Worm (Caenorhabditis elegans) whole organism, mixed stage, embryonic: ENCODE data around the gene K07E1.1.
A peak's percentile ranks its signal among the peaks of the same experiment; 100 is the strongest.

Experiments used
- bed-3 ChIP-seq: fragments of 200-800 bp; sonication (Bioruptor generic); optimal IDR thresholded peaks from 3 replicates; lab custom pipeline; 2018; ENCODE audit warnings: mild to moderate bottlenecking, missing genetic modification characterization, moderate library complexity, missing compliant biosample characterization
- ceh-39 ChIP-seq: fragments of 150-350 bp; optimal IDR thresholded peaks from 2 replicates; lab custom pipeline; 2014; ENCODE audit warnings: missing biosample characterization, missing genetic modification characterization
- ceh-43 ChIP-seq: fragments of 200-800 bp; sonication (Bioruptor generic); optimal IDR thresholded peaks from 2 replicates; lab custom pipeline; 2018; ENCODE audit warnings: mild to moderate bottlenecking, missing genetic modification characterization, moderate library complexity, missing compliant biosample characterization
- ceh-83 ChIP-seq: fragments of 200-800 bp; sonication (Bioruptor generic); optimal IDR thresholded peaks from 2 replicates; lab custom pipeline; 2018; ENCODE audit warnings: mild to moderate bottlenecking, missing genetic modification characterization, missing compliant biosample characterization
- drap-1 ChIP-seq: fragments of 200-800 bp; sonication (Bioruptor generic); optimal IDR thresholded peaks from 3 replicates; lab custom pipeline; 2018; ENCODE audit warnings: mild to moderate bottlenecking, missing genetic modification characterization, missing compliant biosample characterization
- elt-1 ChIP-seq: sonication (generic microtip); optimal IDR thresholded peaks from 2 replicates; lab custom pipeline; 2017; ENCODE audit warnings: missing genetic modification characterization, mild to moderate bottlenecking, missing compliant biosample characterization, antibody characterized with exemption, moderate library complexity, borderline replicate concordance; ENCODE audit not compliant: insufficient read depth
- flh-1 ChIP-seq: fragments of 200-800 bp; sonication (Bioruptor generic); optimal IDR thresholded peaks from 2 replicates; lab custom pipeline; 2018; ENCODE audit warnings: mild to moderate bottlenecking, missing genetic modification characterization, moderate library complexity, missing compliant biosample characterization
- ham-2 ChIP-seq: fragments of 200-800 bp; sonication (Bioruptor generic); optimal IDR thresholded peaks from 2 replicates; lab custom pipeline; 2018; ENCODE audit warnings: mild to moderate bottlenecking, missing genetic modification characterization, missing compliant biosample characterization
- hlh-1 ChIP-seq: fragments of 150-350 bp; optimal IDR thresholded peaks from 2 replicates; lab custom pipeline; 2014; ENCODE audit warnings: missing biosample characterization, missing genetic modification reagents, missing genetic modification characterization
- lin-13 ChIP-seq: fragments of 150-350 bp; optimal IDR thresholded peaks from 2 replicates; lab custom pipeline; 2014; ENCODE audit warnings: missing biosample characterization, missing genetic modification characterization
- lin-32 ChIP-seq: fragments of 200-800 bp; sonication (Bioruptor generic); optimal IDR thresholded peaks from 2 replicates; lab custom pipeline; 2018; ENCODE audit warnings: mild to moderate bottlenecking, missing genetic modification characterization, missing compliant biosample characterization
- lsy-2 ChIP-seq: fragments of 150-350 bp; optimal IDR thresholded peaks from 2 replicates; lab custom pipeline; 2014; ENCODE audit warnings: missing biosample characterization, missing genetic modification characterization
- mab-5 ChIP-seq: fragments of 150-350 bp; optimal IDR thresholded peaks from 2 replicates; lab custom pipeline; 2014; ENCODE audit warnings: missing biosample characterization, missing genetic modification characterization
- mep-1 ChIP-seq: fragments of 150-350 bp; optimal IDR thresholded peaks from 2 replicates; lab custom pipeline; 2017; ENCODE audit warnings: missing biosample characterization, missing genetic modification reagents, missing genetic modification characterization, inconsistent platforms
- nhr-12 ChIP-seq: fragments of 150-350 bp; optimal IDR thresholded peaks from 2 replicates; lab custom pipeline; 2014; ENCODE audit warnings: missing biosample characterization, missing genetic modification characterization
- nhr-2 ChIP-seq: fragments of 150-350 bp; optimal IDR thresholded peaks from 2 replicates; lab custom pipeline; 2014; ENCODE audit warnings: missing biosample characterization, missing genetic modification characterization
- nhr-237 ChIP-seq: fragments of 150-350 bp; optimal IDR thresholded peaks from 2 replicates; lab custom pipeline; 2014; ENCODE audit warnings: missing biosample characterization, missing genetic modification characterization
- nhr-76 ChIP-seq: sonication (generic microtip); optimal IDR thresholded peaks from 2 replicates; lab custom pipeline; 2017; ENCODE audit warnings: missing biosample characterization, missing genetic modification characterization
- pha-4 ChIP-seq: fragments of 150-350 bp; optimal IDR thresholded peaks from 2 replicates; lab custom pipeline; 2018; ENCODE audit warnings: missing biosample characterization, missing genetic modification reagents, missing genetic modification characterization
- sem-2 ChIP-seq: fragments of 200-800 bp; sonication (Bioruptor generic); optimal IDR thresholded peaks from 2 replicates; lab custom pipeline; 2018; ENCODE audit warnings: mild to moderate bottlenecking, missing genetic modification characterization, missing compliant biosample characterization
- snpc-4 ChIP-seq: fragments of 150-350 bp; optimal IDR thresholded peaks from 2 replicates; lab custom pipeline; 2014; ENCODE audit warnings: missing biosample characterization, missing genetic modification characterization
- sptf-1 ChIP-seq: sonication (generic microtip); optimal IDR thresholded peaks from 2 replicates; lab custom pipeline; 2017; ENCODE audit warnings: mild to moderate bottlenecking, missing genetic modification characterization, moderate library complexity, missing compliant biosample characterization
- tbx-8 ChIP-seq: fragments of 200-800 bp; sonication (Bioruptor generic); optimal IDR thresholded peaks from 2 replicates; lab custom pipeline; 2018; ENCODE audit warnings: mild to moderate bottlenecking, missing genetic modification characterization, moderate library complexity, missing compliant biosample characterization
- unc-120 ChIP-seq: sonication (generic microtip); optimal IDR thresholded peaks from 2 replicates; lab custom pipeline; 2017; ENCODE audit warnings: missing genetic modification characterization, missing compliant biosample characterization; ENCODE audit not compliant: poor library complexity, severe bottlenecking
- unc-39 ChIP-seq: fragments of 150-350 bp; optimal IDR thresholded peaks from 2 replicates; lab custom pipeline; 2014; ENCODE audit warnings: missing biosample characterization, missing genetic modification characterization
- unc-62 ChIP-seq: fragments of 150-350 bp; optimal IDR thresholded peaks from 2 replicates; lab custom pipeline; 2014; ENCODE audit warnings: missing biosample characterization, missing genetic modification reagents, missing genetic modification characterization
- zip-8 ChIP-seq: fragments of 150-350 bp; optimal IDR thresholded peaks from 2 replicates; lab custom pipeline; 2014; ENCODE audit warnings: missing biosample characterization, missing genetic modification characterization
- ztf-11 ChIP-seq: fragments of 150-350 bp; optimal IDR thresholded peaks from 2 replicates; lab custom pipeline; 2014; ENCODE audit warnings: missing biosample characterization, missing genetic modification characterization

K07E1.1 gene

DNA sequence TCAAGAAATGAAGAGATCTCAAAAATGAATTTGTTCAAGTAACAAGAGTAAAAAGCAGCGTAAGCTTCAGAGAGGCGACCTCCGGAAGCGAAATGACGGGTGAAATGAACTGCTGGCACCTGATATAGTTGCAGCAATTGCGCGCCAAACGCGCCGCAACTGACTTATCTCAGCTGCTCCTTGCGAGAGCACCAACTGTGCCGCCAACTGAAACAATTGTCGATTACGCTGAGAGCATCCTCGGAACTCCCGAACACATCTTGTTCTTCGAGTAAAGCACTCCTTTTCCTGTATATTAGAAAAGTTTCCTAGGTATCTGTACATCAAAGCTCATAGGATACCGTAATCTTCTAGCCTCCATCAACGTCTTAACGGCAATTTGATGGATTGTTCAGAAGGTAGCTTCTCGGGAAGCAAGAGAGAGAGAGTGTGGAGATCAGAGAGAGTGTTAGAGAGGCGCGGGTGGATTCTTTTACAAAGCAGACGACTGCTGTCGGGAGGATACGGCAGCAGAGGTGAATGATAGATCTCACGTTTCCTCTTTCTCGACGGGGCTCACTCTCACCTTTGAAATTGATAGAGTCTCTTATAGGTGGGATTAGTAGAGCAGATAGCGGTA is 30.8 kb upstream of the K07E1.1 start:
- TF ChIP-seq hlh-1 (peak; percentile 100), mab-5 (tag; lab: Kevin White, UChicago) (no peak), unc-62 (peak; percentile 62), unc-120 (tag; lab: Kevin White, UChicago) (peak; percentile 89)

DNA sequence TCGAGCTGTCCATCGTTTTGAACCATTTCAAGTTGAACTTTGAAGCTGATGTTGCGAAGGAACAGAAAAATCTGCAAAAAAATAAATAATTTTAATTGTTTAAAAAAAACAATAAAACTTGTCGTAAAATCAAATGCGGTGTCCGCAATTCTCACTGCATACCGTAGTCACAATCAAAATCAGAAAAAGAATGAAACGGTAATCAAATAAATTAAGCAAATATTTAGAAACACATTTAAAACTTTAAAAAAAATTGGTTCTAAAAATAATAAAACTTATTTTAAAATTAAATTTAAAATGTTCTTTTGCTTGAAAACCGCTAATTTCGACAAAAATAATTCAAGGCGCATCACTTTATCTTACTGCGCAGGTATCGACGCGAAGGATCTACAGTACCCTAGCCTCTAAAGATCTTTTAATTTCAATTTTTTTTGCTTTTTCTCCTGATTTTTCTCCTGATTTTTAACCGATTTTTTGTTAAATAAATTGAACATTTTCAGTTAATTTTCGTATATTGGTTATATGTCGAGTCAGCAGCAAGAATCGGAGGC is 27.7 kb upstream of the K07E1.1 start, which contains the start of the genes B0304.4 and B0304.2:
TSS of gene B0304.4 (minus strand) at position 101 of the 551 bp plus-strand sequence.
TSS of gene B0304.2 (plus strand) at position 501 of the 551 bp plus-strand sequence.
- no peak for TF ChIP-seq mab-5 (tag; lab: Kevin White, UChicago)
- TF ChIP-seq snpc-4 = no peak
- TF ChIP-seq nhr-237 (tag; lab: Kevin White, UChicago) = no peak
- TF ChIP-seq elt-1 (tag; lab: Kevin White, UChicago) = no peak
- no peak for TF ChIP-seq lsy-2 (tag; lab: Kevin White, UChicago)
- no peak for TF ChIP-seq ham-2 (GFP tag; lab: Kevin White, UChicago)
- TF ChIP-seq nhr-76 (tag; lab: Kevin White, UChicago) = no peak
- no peak for TF ChIP-seq drap-1 (GFP tag; lab: Kevin White, UChicago)
- no peak for TF ChIP-seq zip-8 (tag; lab: Kevin White, UChicago)
- no peak for TF ChIP-seq sptf-1 (tag; lab: Kevin White, UChicago)
- TF ChIP-seq nhr-2 (tag; lab: Kevin White, UChicago) = no peak
- TF ChIP-seq lin-32 = no peak
- TF ChIP-seq unc-39 = no peak
- TF ChIP-seq ceh-83 (GFP tag; lab: Kevin White, UChicago) = no peak
- TF ChIP-seq lin-13 = no peak
- no peak for TF ChIP-seq unc-120 (tag; lab: Kevin White, UChicago)
- TF ChIP-seq flh-1 (GFP tag; lab: Kevin White, UChicago) = no peak
- TF ChIP-seq, all 35 proteins: peak for 0

DNA sequence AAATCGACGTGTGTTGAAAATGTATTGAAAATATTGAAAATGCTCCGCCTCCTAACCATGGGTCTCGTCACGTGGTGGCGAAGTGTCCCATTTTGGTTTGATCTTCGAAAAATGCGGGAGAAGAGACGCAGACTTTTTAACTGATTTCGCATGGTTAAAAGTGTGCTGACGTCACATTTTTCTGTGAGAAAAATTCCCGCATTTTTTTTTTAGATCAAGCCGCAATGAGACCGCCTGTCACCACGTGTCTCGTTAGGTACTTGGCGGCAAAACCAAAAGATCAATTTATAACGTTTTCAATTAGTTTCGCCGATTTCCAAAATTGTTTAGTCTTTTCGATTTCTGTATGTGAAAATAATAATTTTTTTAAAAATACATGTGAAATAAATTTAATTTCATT is 25.7 kb upstream of the K07E1.1 start:
- no peak for TF ChIP-seq sptf-1 (tag; lab: Kevin White, UChicago)
- TF ChIP-seq nhr-2 (tag; lab: Kevin White, UChicago) = no peak
- TF ChIP-seq lin-32 = no peak
- no peak for TF ChIP-seq bed-3 (GFP tag; lab: Kevin White, UChicago)
- no peak for TF ChIP-seq ceh-43 (GFP tag; lab: Kevin White, UChicago)
- TF ChIP-seq elt-1 (tag; lab: Kevin White, UChicago) = no peak
- TF ChIP-seq unc-120 (tag; lab: Kevin White, UChicago) = no peak
- TF ChIP-seq drap-1 (GFP tag; lab: Kevin White, UChicago) = no peak
- TF ChIP-seq unc-62 = no peak
- TF ChIP-seq nhr-12 (tag; lab: Kevin White, UChicago) = no peak

DNA sequence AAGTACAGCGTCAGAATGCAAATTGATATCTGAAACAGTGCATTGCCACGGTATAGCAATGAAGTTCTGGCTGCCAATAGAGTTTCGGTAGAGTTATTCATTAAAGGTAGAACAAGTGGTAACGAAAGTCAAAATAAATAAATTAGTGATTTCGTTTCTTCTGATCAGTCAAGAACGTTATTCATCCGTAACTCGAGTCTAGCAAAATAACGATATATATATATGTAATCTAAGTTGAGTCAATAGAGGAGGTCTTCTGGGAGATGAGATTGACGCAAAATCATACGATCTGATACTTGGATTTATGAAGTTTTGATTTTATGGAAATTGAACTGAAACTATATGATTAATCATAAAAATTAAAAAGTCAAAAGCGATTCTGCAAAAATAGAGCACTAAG is 23.1 kb upstream of the K07E1.1 start, which contains the start of gene sra-35:
TSS of gene sra-35 (minus strand) at position 101 of the 400 bp plus-strand sequence.
- TF ChIP-seq nhr-76 (tag; lab: Kevin White, UChicago) = no peak
- TF ChIP-seq ham-2 (GFP tag; lab: Kevin White, UChicago) = no peak
- no peak for TF ChIP-seq tbx-8 (GFP tag; lab: Kevin White, UChicago)
- TF ChIP-seq hlh-1 = no peak
- no peak for TF ChIP-seq unc-39
- TF ChIP-seq unc-120 (tag; lab: Kevin White, UChicago) = no peak
- TF ChIP-seq mab-5 (tag; lab: Kevin White, UChicago) = no peak
- TF ChIP-seq drap-1 (GFP tag; lab: Kevin White, UChicago) = no peak

DNA sequence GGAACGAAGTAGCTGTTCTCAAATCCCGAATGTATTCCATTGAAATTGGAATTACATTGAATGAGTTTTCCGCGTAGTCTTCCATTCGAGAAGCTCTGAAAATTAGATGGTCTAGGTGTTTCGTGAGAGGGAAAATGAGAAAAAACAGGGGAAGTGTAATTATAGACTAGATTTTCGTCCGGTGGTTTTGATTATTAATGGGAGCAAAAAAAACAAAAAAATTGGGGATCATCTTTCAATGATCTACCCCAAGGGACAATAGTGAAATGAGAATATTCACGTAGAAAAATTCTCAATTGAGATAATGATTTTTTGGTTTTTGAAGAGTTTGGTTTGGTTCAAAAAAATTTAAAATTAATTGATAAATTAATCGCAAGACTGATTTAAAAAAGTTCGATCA is 19.0 kb upstream of the K07E1.1 start, which contains the start of gene sra-32:
TSS of gene sra-32 (minus strand) at position 101 of the 400 bp plus-strand sequence.
- no peak for TF ChIP-seq ceh-43 (GFP tag; lab: Kevin White, UChicago)
- no peak for TF ChIP-seq unc-120 (tag; lab: Kevin White, UChicago)
- TF ChIP-seq snpc-4 = no peak
- no peak for TF ChIP-seq sem-2
- no peak for TF ChIP-seq pha-4 (tag; lab: Kevin White, UChicago)
- no peak for TF ChIP-seq lsy-2 (tag; lab: Kevin White, UChicago)
- TF ChIP-seq unc-39 = no peak
- TF ChIP-seq mab-5 (tag; lab: Kevin White, UChicago) = no peak
- TF ChIP-seq unc-62 = no peak
- no peak for TF ChIP-seq mep-1 (tag; lab: Kevin White, UChicago)
- no peak for TF ChIP-seq flh-1 (GFP tag; lab: Kevin White, UChicago)
- TF ChIP-seq tbx-8 (GFP tag; lab: Kevin White, UChicago) = no peak
- no peak for TF ChIP-seq ceh-39 (tag; lab: Kevin White, UChicago)
- TF ChIP-seq nhr-2 (tag; lab: Kevin White, UChicago) = no peak
- no peak for TF ChIP-seq ztf-11 (tag; lab: Kevin White, UChicago)
- no peak for TF ChIP-seq nhr-12 (tag; lab: Kevin White, UChicago)
- TF ChIP-seq nhr-237 (tag; lab: Kevin White, UChicago) = no peak
- TF ChIP-seq drap-1 (GFP tag; lab: Kevin White, UChicago) = no peak
- TF ChIP-seq elt-1 (tag; lab: Kevin White, UChicago) = no peak
